Fruit fly (Drosophila melanogaster): Measurements from ENCODE around the gene ppk10.

DNA sequence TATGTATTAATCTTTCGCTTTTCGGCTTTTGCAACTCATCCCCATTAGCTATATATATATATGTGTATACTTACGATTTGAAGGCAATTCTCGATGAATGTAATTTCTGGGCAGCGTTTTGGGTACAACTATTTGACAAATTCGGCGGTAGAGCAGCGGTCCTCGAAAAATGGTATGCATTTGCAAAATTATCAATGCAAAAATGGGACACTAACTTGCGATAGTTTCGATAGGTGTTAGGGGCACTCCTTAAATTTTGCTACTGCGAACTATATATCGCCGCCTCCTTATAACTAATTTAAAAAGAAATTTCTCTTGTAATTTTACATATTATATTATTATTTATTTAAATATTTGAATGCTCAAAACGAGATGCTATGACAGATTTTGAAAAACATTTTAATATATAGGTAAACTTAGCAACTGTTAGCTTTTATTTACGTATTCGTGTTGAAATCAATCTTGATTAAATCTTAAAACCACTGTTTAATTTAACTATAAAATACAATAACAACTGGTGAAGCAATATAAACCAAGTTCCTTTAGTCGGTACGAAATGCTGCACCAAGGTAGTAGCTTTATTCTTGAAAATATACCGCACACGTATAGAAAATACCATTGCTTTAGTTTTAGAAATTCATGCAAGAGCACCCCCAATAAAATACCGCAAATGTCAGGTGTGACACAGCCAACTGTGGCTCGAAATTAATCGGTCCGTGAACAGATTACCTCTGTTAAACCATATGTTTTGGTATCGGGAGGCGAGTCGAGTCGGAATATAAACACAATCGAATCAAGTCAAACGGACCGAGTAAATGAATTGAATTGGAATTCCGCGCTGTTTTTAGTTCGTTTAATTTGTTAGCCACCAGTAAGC is 38.7 kb downstream of the ppk10 start, which contains the start of the genes CG5355 and Klp31E:
- TF ChIP-seq CTCF (optimal IDR thresholded peaks at IDR 0.05) (no peak), CG8478 (optimal IDR thresholded peaks at IDR 0.05) (no peak)

Data from S2 (cell line).